Fruit fly (Drosophila melanogaster) whole organism, adult: ENCODE data around the gene CG32388.

Source experiments
- CG11617 ChIP-seq: fragments of 200-800 bp; sonication (Bioruptor generic); optimal IDR thresholded peaks from 2 replicates; lab custom pipeline; 2017; ENCODE audit warnings: mild to moderate bottlenecking, missing biosample characterization, missing genetic modification reagents, missing genetic modification characterization
- Mnt ChIP-seq: fragments of 200-800 bp; sonication (Bioruptor generic); optimal IDR thresholded peaks from 2 replicates; lab custom pipeline; 2016; ENCODE audit warnings: missing biosample characterization, mild to moderate bottlenecking, missing genetic modification characterization
- bab1 ChIP-seq: fragments of 200-800 bp; sonication (Bioruptor generic); optimal IDR thresholded peaks from 3 replicates; lab custom pipeline; 2019; ENCODE audit warnings: missing biosample characterization, mild to moderate bottlenecking, missing genetic modification characterization, moderate library complexity
- cnc ChIP-seq, 2 experiments: fragments of >200 bp; optimal IDR thresholded peaks; 2 replicates each; lab custom pipeline; 2017
- ovo ChIP-seq: fragments of 200-800 bp; sonication (Bioruptor generic); optimal IDR thresholded peaks from 2 replicates; lab custom pipeline; 2016; ENCODE audit warnings: missing biosample characterization, missing genetic modification characterization
- pad ChIP-seq: fragments of 200-800 bp; sonication (Bioruptor generic); optimal IDR thresholded peaks from 3 replicates; lab custom pipeline; 2017; ENCODE audit warnings: missing biosample characterization, missing genetic modification characterization, mild to moderate bottlenecking, moderate library complexity, missing genetic modification reagents

- TF ChIP-seq pad (GFP tag; lab: Kevin White, UChicago), result peak; percentile 59
- peak; percentile 1 for TF ChIP-seq Mnt (GFP tag; lab: Kevin White, UChicago)
- TF ChIP-seq bab1 (GFP tag; lab: Kevin White, UChicago), result peak; percentile 53
- TF ChIP-seq CG11617 (GFP tag; lab: Kevin White, UChicago), result peak; percentile 75
- no peak for TF ChIP-seq cnc (optimal IDR thresholded peaks at IDR 0.05; lab: Kevin White, UChicago)
- peak; percentile 38 for TF ChIP-seq ovo (GFP tag; lab: Kevin White, UChicago)
Observed at dm6 chr3L:6977391-6977790, 7.0 kb downstream of the CG32388 start.
